Worm (Caenorhabditis elegans) whole organism, L3 larva: ENCODE measurements around the gene faah-4.

Source experiments
- mdl-1 ChIP-seq: fragments of 150-350 bp; optimal IDR thresholded peaks from 2 replicates; lab custom pipeline; 2014; ENCODE audit warnings: missing biosample characterization, missing genetic modification characterization
- nfya-1 ChIP-seq: sonication (generic microtip); optimal IDR thresholded peaks from 2 replicates; lab custom pipeline; 2017; ENCODE audit warnings: missing genetic modification characterization, mild to moderate bottlenecking, missing compliant biosample characterization, antibody characterized with exemption, moderate library complexity; ENCODE audit not compliant: insufficient read depth
- nhr-67 ChIP-seq: fragments of 150-350 bp; optimal IDR thresholded peaks from 2 replicates; lab custom pipeline; 2014; ENCODE audit warnings: missing biosample characterization, missing genetic modification characterization
- unc-39 ChIP-seq: sonication (generic microtip); optimal IDR thresholded peaks from 4 replicates; lab custom pipeline; 2017; ENCODE audit warnings: missing biosample characterization, missing genetic modification characterization
- unc-62 ChIP-seq: fragments of 150-350 bp; sonication (generic microtip); optimal IDR thresholded peaks from 4 replicates; lab custom pipeline; 2014; ENCODE audit warnings: missing biosample characterization, missing genetic modification reagents, missing genetic modification characterization

- TF ChIP-seq nfya-1 (tag; lab: Kevin White, UChicago) (no peak), unc-39 (tag; lab: Kevin White, UChicago) (no peak), unc-62 (GFP tag; lab: Kevin White, UChicago) (no peak), mdl-1 (tag; lab: Kevin White, UChicago) (no peak), nhr-67 (tag; lab: Kevin White, UChicago) (no peak)
Observed at ce11 chrIII:11892939-11893338, 16.7 kb downstream of the faah-4 start, which contains the start of gene Y56A3A.41.
